Worm (Caenorhabditis elegans) whole organism, L1 larva: ENCODE data around the gene tub-1.

Source experiments
- C04F5.9 ChIP-seq: sonication (generic microtip); optimal IDR thresholded peaks from 2 replicates; lab custom pipeline; 2016; ENCODE audit warnings: missing genetic modification characterization, missing compliant biosample characterization
- C16A3.4 ChIP-seq: fragments of 150-350 bp; optimal IDR thresholded peaks from 2 replicates; lab custom pipeline; 2014; ENCODE audit warnings: missing biosample characterization, missing genetic modification characterization
- F16B12.6 ChIP-seq: fragments of 150-350 bp; optimal IDR thresholded peaks from 2 replicates; lab custom pipeline; 2014; ENCODE audit warnings: missing biosample characterization, missing genetic modification characterization
- Y116A8C.19 ChIP-seq: sonication (generic microtip); optimal IDR thresholded peaks from 2 replicates; lab custom pipeline; 2016; ENCODE audit warnings: missing compliant biosample characterization, missing genetic modification characterization, borderline replicate concordance
- aha-1 ChIP-seq: fragments of 150-350 bp; optimal IDR thresholded peaks from 2 replicates; lab custom pipeline; 2014; ENCODE audit warnings: missing biosample characterization, missing genetic modification characterization
- alr-1 ChIP-seq: fragments of 200-800 bp; sonication (Bioruptor generic); optimal IDR thresholded peaks from 2 replicates; lab custom pipeline; 2018; ENCODE audit warnings: borderline replicate concordance, mild to moderate bottlenecking, missing genetic modification characterization, missing compliant biosample characterization
- ceh-63 ChIP-seq: fragments of 200-800 bp; sonication (Bioruptor generic); optimal IDR thresholded peaks from 2 replicates; lab custom pipeline; 2018; ENCODE audit warnings: mild to moderate bottlenecking, missing genetic modification characterization, missing compliant biosample characterization
- ceh-82 ChIP-seq, 3 experiments: fragments of 150-350 bp in 1 of 3; sonication (generic microtip) in 2 of 3; optimal IDR thresholded peaks; 2 replicates each; lab custom pipeline; 2014 to 2017; ENCODE audit warnings: missing biosample characterization in 3 of 3, missing genetic modification characterization in 3 of 3
- ceh-88 ChIP-seq: fragments of 200-800 bp; sonication (Bioruptor generic); IDR thresholded peaks from 2 replicates; pipeline ENCODE4 v1.3.6; 2022; ENCODE audit warnings: missing genetic modification characterization, missing compliant biosample characterization
- dpl-1 ChIP-seq, 3 experiments: fragments of 150-350 bp in 2 of 3; sonication (generic microtip) in 1 of 3; optimal IDR thresholded peaks; 2 replicates each; lab custom pipeline; 2014 to 2017; ENCODE audit warnings: missing biosample characterization in 3 of 3, missing genetic modification characterization in 3 of 3, missing genetic modification reagents in 3 of 3
- dsc-1 ChIP-seq: sonication (generic microtip); optimal IDR thresholded peaks from 2 replicates; lab custom pipeline; 2016; ENCODE audit warnings: mild to moderate bottlenecking, missing genetic modification characterization, missing compliant biosample characterization
- efl-1 ChIP-seq, 4 experiments: fragments of 150-350 bp; optimal IDR thresholded peaks in 3 of 4; peaks in 1 of 4; 1 replicate in 1 of 4; 2 replicates in 3 of 4; lab custom pipeline; 2014; ENCODE audit warnings: missing biosample characterization in 2 of 4, missing genetic modification characterization in 2 of 4, missing genetic modification reagents in 2 of 4
- egl-13 ChIP-seq: sonication (generic microtip); optimal IDR thresholded peaks from 2 replicates; lab custom pipeline; 2016; ENCODE audit warnings: missing genotype, missing genetic modification reagents, missing genetic modification characterization, missing compliant biosample characterization
- egl-27 ChIP-seq, 2 experiments: fragments of 150-350 bp in 1 of 2; sonication (generic microtip); optimal IDR thresholded peaks; 3 replicates each; lab custom pipeline; 2017 to 2018; ENCODE audit warnings: missing biosample characterization in 2 of 2, missing genetic modification characterization in 2 of 2, missing genetic modification reagents in 2 of 2
- ets-5 ChIP-seq: fragments of 200-800 bp; sonication (Bioruptor generic); IDR thresholded peaks from 2 replicates; pipeline ENCODE4 v1.3.6; 2022; ENCODE audit warnings: missing genetic modification characterization, missing compliant biosample characterization
- fkh-8 ChIP-seq: sonication (generic microtip); optimal IDR thresholded peaks from 2 replicates; lab custom pipeline; 2016; ENCODE audit warnings: mild to moderate bottlenecking, missing genetic modification characterization, missing compliant biosample characterization
- hpl-2 ChIP-seq: fragments of 150-350 bp; optimal IDR thresholded peaks from 2 replicates; lab custom pipeline; 2014; ENCODE audit warnings: missing biosample characterization, missing genetic modification reagents, missing genetic modification characterization
- lin-13 ChIP-seq: fragments of 150-350 bp; optimal IDR thresholded peaks from 2 replicates; lab custom pipeline; 2014; ENCODE audit warnings: missing biosample characterization, missing genetic modification reagents, missing genetic modification characterization
- lin-14 ChIP-seq: fragments of 200-800 bp; sonication (Bioruptor generic); optimal IDR thresholded peaks from 2 replicates; lab custom pipeline; 2018; ENCODE audit warnings: mild to moderate bottlenecking, missing genetic modification characterization, moderate library complexity, missing compliant biosample characterization
- lin-15B ChIP-seq: fragments of 150-350 bp; sonication (generic microtip); optimal IDR thresholded peaks from 3 replicates; lab custom pipeline; 2014; ENCODE audit warnings: missing biosample characterization, missing genetic modification characterization
- lin-35 ChIP-seq, 2 experiments: fragments of 150-350 bp; optimal IDR thresholded peaks; 2 replicates each; lab custom pipeline; 2014; ENCODE audit warnings: missing biosample characterization in 2 of 2, missing genetic modification characterization in 2 of 2, missing genetic modification reagents in 2 of 2
- lir-3 ChIP-seq: sonication (generic microtip); optimal IDR thresholded peaks from 2 replicates; lab custom pipeline; 2016; ENCODE audit warnings: mild to moderate bottlenecking, missing genetic modification characterization, moderate library complexity, missing compliant biosample characterization; ENCODE audit not compliant: poor library complexity
- lsy-2 ChIP-seq, 2 experiments: fragments of 150-350 bp; optimal IDR thresholded peaks; 2 replicates each; lab custom pipeline; 2014; ENCODE audit warnings: missing biosample characterization in 2 of 2, missing genetic modification characterization in 2 of 2
- mep-1 ChIP-seq: fragments of 150-350 bp; optimal IDR thresholded peaks from 2 replicates; lab custom pipeline; 2014; ENCODE audit warnings: missing biosample characterization, missing genetic modification characterization
- nhr-11 ChIP-seq: fragments of 150-350 bp; optimal IDR thresholded peaks from 2 replicates; lab custom pipeline; 2014; ENCODE audit warnings: missing biosample characterization, missing genetic modification characterization
- nhr-19 ChIP-seq: fragments of 200-800 bp; sonication (Bioruptor generic); conservative IDR thresholded peaks from 2 replicates; pipeline ENCODE4 v1.3.6; 2022; ENCODE audit warnings: missing genetic modification characterization, missing compliant biosample characterization
- nhr-20 ChIP-seq: sonication (generic microtip); optimal IDR thresholded peaks from 2 replicates; lab custom pipeline; 2016; ENCODE audit warnings: mild to moderate bottlenecking, missing genetic modification characterization, missing compliant biosample characterization
- nhr-28 ChIP-seq: fragments of 150-350 bp; optimal IDR thresholded peaks from 2 replicates; lab custom pipeline; 2014; ENCODE audit warnings: missing biosample characterization, missing genetic modification characterization
- nhr-47 ChIP-seq: sonication (generic microtip); optimal IDR thresholded peaks from 2 replicates; lab custom pipeline; 2016; ENCODE audit warnings: mild to moderate bottlenecking, missing genetic modification characterization, moderate library complexity, missing compliant biosample characterization
- nhr-77 ChIP-seq: fragments of 150-350 bp; optimal IDR thresholded peaks from 2 replicates; lab custom pipeline; 2014; ENCODE audit warnings: missing biosample characterization, missing genetic modification characterization
- nhr-84 ChIP-seq: sonication (generic microtip); optimal IDR thresholded peaks from 2 replicates; lab custom pipeline; 2017; ENCODE audit warnings: missing biosample characterization, missing genetic modification characterization
- nhr-85 ChIP-seq: sonication (generic microtip); peaks from one replicate; lab custom pipeline; 2016; ENCODE audit warnings: missing genetic modification characterization, inconsistent platforms, missing compliant biosample characterization
- pag-3 ChIP-seq: sonication (generic microtip); optimal IDR thresholded peaks from 2 replicates; lab custom pipeline; 2017; ENCODE audit warnings: missing genetic modification characterization, mild to moderate bottlenecking, missing compliant biosample characterization, antibody characterized with exemption, borderline replicate concordance; ENCODE audit not compliant: insufficient read depth
- rnt-1 ChIP-seq: sonication (generic microtip); optimal IDR thresholded peaks from 2 replicates; lab custom pipeline; 2016; ENCODE audit warnings: mild to moderate bottlenecking, missing genetic modification characterization, moderate library complexity, missing compliant biosample characterization
- skn-1 ChIP-seq: fragments of 150-350 bp; optimal IDR thresholded peaks from 2 replicates; lab custom pipeline; 2014; ENCODE audit warnings: missing biosample characterization, missing genetic modification characterization
- snpc-4 ChIP-seq: fragments of 150-350 bp; optimal IDR thresholded peaks from 2 replicates; lab custom pipeline; 2014; ENCODE audit warnings: missing biosample characterization, missing genetic modification characterization
- snu-23 ChIP-seq: sonication (generic microtip); optimal IDR thresholded peaks from 2 replicates; lab custom pipeline; 2016; ENCODE audit warnings: missing genetic modification characterization, missing compliant biosample characterization
- sptf-1 ChIP-seq: fragments of 150-350 bp; optimal IDR thresholded peaks from 2 replicates; lab custom pipeline; 2014; ENCODE audit warnings: missing biosample characterization, missing genetic modification characterization
- sup-37 ChIP-seq: fragments of 200-800 bp; sonication (Bioruptor generic); optimal IDR thresholded peaks from 2 replicates; lab custom pipeline; 2018; ENCODE audit warnings: mild to moderate bottlenecking, missing genetic modification characterization, missing compliant biosample characterization
- swsn-7 ChIP-seq: sonication (generic microtip); optimal IDR thresholded peaks from 2 replicates; lab custom pipeline; 2016; ENCODE audit warnings: missing genetic modification characterization, missing compliant biosample characterization
- tlp-1 ChIP-seq: fragments of 150-350 bp; optimal IDR thresholded peaks from 2 replicates; lab custom pipeline; 2014; ENCODE audit warnings: missing biosample characterization, missing genetic modification characterization
- unc-98 ChIP-seq: fragments of 200-800 bp; sonication (Bioruptor generic); IDR thresholded peaks from 2 replicates; pipeline ENCODE4 v1.3.6; 2022; ENCODE audit warnings: missing genetic modification characterization, missing compliant biosample characterization
- xbp-1 ChIP-seq: sonication (generic microtip); optimal IDR thresholded peaks from 2 replicates; lab custom pipeline; 2016; ENCODE audit warnings: missing genetic modification characterization, missing compliant biosample characterization
- zip-4 ChIP-seq: fragments of 200-800 bp; sonication (Bioruptor generic); optimal IDR thresholded peaks from 2 replicates; lab custom pipeline; 2018; ENCODE audit warnings: mild to moderate bottlenecking, missing genetic modification characterization, moderate library complexity, missing compliant biosample characterization

Gene tub-1

ce11 chrII:8170374-8170773 lies 13.6 kb upstream of the tub-1 start, which contains the start of gene T05C12.11:
Gene T05C12.11, minus strand, starts transcription at chrII:8170474.
- TF ChIP-seq dpl-1 (GFP tag; optimal IDR thresholded peaks at IDR 0.05; lab: Kevin White, UChicago): no peak
- TF ChIP-seq ceh-82 (tag; optimal IDR thresholded peaks at IDR 0.05; lab: Kevin White, UChicago): no peak
- TF ChIP-seq dsc-1: no peak
- peak; percentile 17 for TF ChIP-seq lin-14 (GFP tag; lab: Kevin White, UChicago)
- TF ChIP-seq egl-27 (tag; optimal IDR thresholded peaks at IDR 0.05; lab: Kevin White, UChicago): no peak

ce11 chrII:8169283-8169682 lies 12.5 kb upstream of the tub-1 start, which contains the start of gene T05C12.15:
Gene T05C12.15, plus strand, starts transcription at chrII:8169583.
- no peak for TF ChIP-seq nhr-84 (tag; lab: Kevin White, UChicago)
- no peak for TF ChIP-seq nhr-20 (tag; lab: Kevin White, UChicago)
- TF ChIP-seq lin-14 (GFP tag; lab: Kevin White, UChicago): no peak
- no peak for TF ChIP-seq tlp-1 (tag; lab: Kevin White, UChicago)
- no peak for TF ChIP-seq Y116A8C.19 (tag; lab: Kevin White, UChicago)
- TF ChIP-seq ceh-88 (GFP tag; lab: Robert Waterston, UW): no peak
- TF ChIP-seq nhr-28 (tag; lab: Kevin White, UChicago): no peak
- no peak for TF ChIP-seq pag-3 (tag; lab: Kevin White, UChicago)
- no peak for TF ChIP-seq lir-3 (tag; lab: Kevin White, UChicago)
- no peak for TF ChIP-seq fkh-8 (tag; lab: Kevin White, UChicago)
- no peak for TF ChIP-seq aha-1
- no peak for TF ChIP-seq alr-1 (tag; lab: Kevin White, UChicago)
- TF ChIP-seq nhr-11 (tag; lab: Kevin White, UChicago): no peak
- TF ChIP-seq dpl-1 (GFP tag; optimal IDR thresholded peaks at IDR 0.05; lab: Kevin White, UChicago): no peak
- TF ChIP-seq sup-37 (GFP tag; lab: Kevin White, UChicago): no peak
- TF ChIP-seq unc-98: no peak
- TF ChIP-seq ets-5: no peak
- TF ChIP-seq ceh-63 (GFP tag; lab: Kevin White, UChicago): no peak
- TF ChIP-seq rnt-1 (tag; lab: Kevin White, UChicago): no peak
- no peak for TF ChIP-seq snpc-4 (tag; lab: Kevin White, UChicago)

- TF ChIP-seq nhr-19 (GFP tag; lab: Robert Waterston, UW) (no peak), mep-1 (tag; lab: Kevin White, UChicago) (peak; percentile 84), snu-23 (GFP tag; lab: Kevin White, UChicago) (peak; percentile 56), skn-1 (tag; lab: Kevin White, UChicago) (peak; percentile 68), dpl-1 (GFP tag; optimal IDR thresholded peaks at IDR 0.05; lab: Kevin White, UChicago) (peak; percentile 65 to 84 (median 73)), swsn-7 (tag; lab: Kevin White, UChicago) (peak; percentile 14), lin-35 (GFP tag; optimal IDR thresholded peaks at IDR 0.05; lab: Kevin White, UChicago) (peak; percentile 75 to 83), sptf-1 (no peak), nhr-20 (tag; lab: Kevin White, UChicago) (peak; percentile 15), nhr-47 (tag; lab: Kevin White, UChicago) (peak; percentile 15), nhr-77 (tag; lab: Kevin White, UChicago) (no peak), lin-13 (peak; percentile 16), nhr-85 (peak; percentile 33), ceh-82 (tag; optimal IDR thresholded peaks at IDR 0.05; lab: Kevin White, UChicago) (peak in 1 of 3 experiments; percentile 51), lin-14 (GFP tag; lab: Kevin White, UChicago) (peak; percentile 64), lsy-2 (tag; optimal IDR thresholded peaks at IDR 0.05; lab: Kevin White, UChicago) (peak; percentile 47 to 88), egl-13 (no peak), efl-1 (optimal IDR thresholded peaks at IDR 0.05; lab: Kevin White, UChicago) (peak; percentile 65 to 73), efl-1 (GFP tag; optimal IDR thresholded peaks at IDR 0.05 in 1 of 2; lab: Kevin White, UChicago) (peak; percentile 80 to 96), hpl-2 (GFP tag; lab: Kevin White, UChicago) (no peak), xbp-1 (tag; lab: Kevin White, UChicago) (peak; percentile 25), C16A3.4 (tag; lab: Kevin White, UChicago) (peak; percentile 77), C04F5.9 (peak; percentile 13), rnt-1 (tag; lab: Kevin White, UChicago) (peak; percentile 34), F16B12.6 (peak; percentile 42), zip-4 (GFP tag; lab: Kevin White, UChicago) (no peak), lin-15B (peak; percentile 84)
Measured at ce11 chrII:8162120-8162648, 5.4 kb upstream of the tub-1 start, which contains the start of the genes emb-27 and rrf-3. Gene emb-27, minus strand, starts transcription at chrII:8162170. Gene rrf-3, plus strand, starts transcription at chrII:8162465.
